Worm (Caenorhabditis elegans) whole organism, L3 larva: ENCODE results near the gene srj-26.

Source experiments
- fos-1 ChIP-seq: fragments of 150-350 bp; optimal IDR thresholded peaks from 2 replicates; lab custom pipeline; 2014; ENCODE audit warnings: missing biosample characterization, missing genetic modification characterization
- nhr-28 ChIP-seq: fragments of 150-350 bp; optimal IDR thresholded peaks from 2 replicates; lab custom pipeline; 2014; ENCODE audit warnings: missing biosample characterization, missing genetic modification characterization
- nhr-77 ChIP-seq: fragments of 150-350 bp; optimal IDR thresholded peaks from 2 replicates; lab custom pipeline; 2014; ENCODE audit warnings: missing biosample characterization, missing genetic modification characterization

- TF ChIP-seq nhr-77 (tag; lab: Kevin White, UChicago) (no peak), fos-1 (no peak), nhr-28 (no peak)
Observed at ce11 chrV:18402743-18403142, 18.2 kb upstream of the srj-26 start.
